Worm (Caenorhabditis elegans) whole organism, dauer: Measurements from ENCODE around the gene fip-4.

ENCODE experiments used
- unc-62 ChIP-seq: sonication (generic microtip); optimal IDR thresholded peaks from 2 replicates; lab custom pipeline; 2017; ENCODE audit warnings: missing biosample characterization, missing genetic modification reagents, missing genetic modification characterization

fip-4 gene

ce11 chrV:8636907-8637306 is 25.8 kb upstream of the fip-4 start, which contains the start of gene grl-12:
Gene grl-12 (minus strand): TSS chrV:8637007.
- TF ChIP-seq unc-62 (GFP tag; lab: Kevin White, UChicago): no peak

ce11 chrV:8635575-8635974 is 24.5 kb upstream of the fip-4 start, which contains the start of gene oac-29:
Gene oac-29 (minus strand): TSS chrV:8635675.
- no peak for TF ChIP-seq unc-62 (GFP tag; lab: Kevin White, UChicago)

DNA sequence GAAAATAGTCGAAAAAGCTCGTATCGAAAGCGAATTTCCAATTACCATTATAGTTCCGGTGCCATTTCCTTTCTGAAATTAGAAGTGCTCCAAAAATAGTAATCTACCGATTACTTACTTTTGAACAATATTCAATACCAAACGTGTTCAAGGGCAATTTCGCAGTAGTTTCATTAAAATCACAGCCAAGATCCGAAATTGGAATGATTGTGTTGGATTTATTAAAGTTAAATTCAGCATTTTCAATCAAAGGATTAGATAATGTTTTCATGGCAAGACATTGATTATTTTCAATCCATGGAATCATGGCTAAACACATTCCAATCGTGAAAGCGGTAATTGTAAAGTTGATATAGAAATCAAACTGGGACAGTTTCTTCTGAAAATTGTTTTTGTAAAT is 21.7 kb upstream of the fip-4 start:
- no peak for TF ChIP-seq unc-62 (GFP tag; lab: Kevin White, UChicago)

ce11 chrV:8631277-8631765 is 20.3 kb upstream of the fip-4 start, which contains the start of gene atg-18:
Gene atg-18 (minus strand): TSS chrV:8631327.
- TF ChIP-seq unc-62 (GFP tag; lab: Kevin White, UChicago): no peak

DNA sequence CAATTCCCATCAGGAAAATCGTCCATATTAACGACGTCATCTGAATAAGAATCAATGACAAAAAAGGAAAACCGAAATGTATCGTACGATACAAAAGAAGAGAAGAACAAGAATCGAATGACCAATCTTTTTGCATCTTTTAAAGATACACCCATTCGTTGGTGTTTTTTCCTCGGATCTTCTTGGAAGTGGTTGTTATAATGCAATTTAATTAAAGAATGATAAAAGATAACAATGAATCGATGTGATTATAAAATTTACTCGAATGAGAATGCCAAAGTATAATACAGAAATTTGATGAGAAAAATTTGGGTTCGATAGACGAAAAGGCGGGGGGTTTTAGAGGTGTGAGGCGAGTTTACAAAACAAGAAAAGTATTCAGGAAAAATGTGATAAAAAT is 18.0 kb upstream of the fip-4 start, which contains the start of gene F41E6.12:
TSS of gene F41E6.12 (minus strand) at position 101 of the 400 bp plus-strand sequence.
- TF ChIP-seq unc-62 (GFP tag; lab: Kevin White, UChicago): no peak

DNA sequence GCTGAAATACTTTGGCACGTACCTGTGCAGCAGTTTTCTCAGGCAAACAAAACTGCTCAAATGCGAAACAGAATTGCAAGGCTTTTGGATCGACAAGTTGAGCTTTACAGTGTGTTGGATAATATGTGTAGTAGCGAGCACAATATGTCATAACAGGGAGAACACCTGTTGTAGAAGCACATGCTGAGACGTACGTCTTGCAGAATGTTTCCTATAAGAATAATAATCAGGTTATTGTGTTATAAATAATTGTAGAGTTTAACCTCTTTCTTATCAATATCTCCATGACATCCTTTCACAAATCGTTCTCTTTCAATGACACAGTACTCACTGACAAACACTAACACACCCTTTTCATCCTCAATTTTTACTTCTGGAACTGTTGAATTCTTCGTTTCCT is 16.5 kb upstream of the fip-4 start:
- no peak for TF ChIP-seq unc-62 (GFP tag; lab: Kevin White, UChicago)

DNA sequence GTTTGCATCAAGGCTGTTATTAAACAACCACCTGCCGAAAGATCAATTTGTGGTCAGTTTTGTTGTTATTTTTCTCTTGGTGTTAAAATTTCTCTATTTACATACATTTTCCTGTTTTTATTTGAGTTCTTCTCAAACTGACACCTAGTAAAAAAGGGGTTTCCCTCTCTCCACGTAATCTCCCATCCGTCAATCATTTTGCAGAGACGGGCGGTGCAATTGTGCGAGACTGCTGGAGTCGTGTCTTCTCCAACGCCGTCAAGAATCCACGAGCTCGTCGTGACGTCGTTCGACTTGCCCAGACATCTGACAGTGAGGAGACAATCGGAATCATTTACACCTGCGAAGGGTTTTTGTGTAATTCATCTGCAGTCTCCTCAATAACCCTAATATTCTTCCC is 15.3 kb upstream of the fip-4 start:
- TF ChIP-seq unc-62 (GFP tag; lab: Kevin White, UChicago): no peak

ce11 chrV:8623754-8624153 is 12.7 kb upstream of the fip-4 start, which contains the start of gene F41E6.17:
Gene F41E6.17 (plus strand): TSS chrV:8624101.
- TF ChIP-seq unc-62 (GFP tag; lab: Kevin White, UChicago): no peak

ce11 chrV:8622314-8622713 is 11.2 kb upstream of the fip-4 start, which contains the start of gene F41E6.1:
Gene F41E6.1 (plus strand): TSS chrV:8622614.
- no peak for TF ChIP-seq unc-62 (GFP tag; lab: Kevin White, UChicago)

- no peak for TF ChIP-seq unc-62 (GFP tag; lab: Kevin White, UChicago)
Measured at ce11 chrV:8621213-8621612, 10.1 kb upstream of the fip-4 start, which contains the start of gene idpc-2. Gene idpc-2 (minus strand): TSS chrV:8621313.

DNA sequence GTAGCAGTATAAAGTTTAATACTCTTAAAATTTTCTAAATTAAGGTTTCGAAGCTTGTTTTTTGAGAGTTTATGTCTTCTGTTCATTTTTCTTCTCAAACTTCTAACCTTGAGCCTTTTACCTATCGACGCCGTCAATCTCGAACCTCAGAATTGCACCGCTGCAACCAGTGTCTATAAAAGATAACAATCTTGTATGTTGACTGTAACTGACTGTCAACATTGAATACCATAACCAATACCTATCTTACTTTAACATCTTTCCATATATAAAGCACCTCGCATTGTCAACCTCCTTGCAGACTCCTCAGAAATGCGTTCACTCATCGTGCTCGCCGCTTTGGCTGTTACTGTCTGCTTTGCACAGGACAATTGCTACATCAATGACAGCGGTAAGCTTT is 7.7 kb upstream of the fip-4 start, which contains the start of gene grd-5:
TSS of gene grd-5 (plus strand) at position 295 of the 400 bp plus-strand sequence.
- no peak for TF ChIP-seq unc-62 (GFP tag; lab: Kevin White, UChicago)

DNA sequence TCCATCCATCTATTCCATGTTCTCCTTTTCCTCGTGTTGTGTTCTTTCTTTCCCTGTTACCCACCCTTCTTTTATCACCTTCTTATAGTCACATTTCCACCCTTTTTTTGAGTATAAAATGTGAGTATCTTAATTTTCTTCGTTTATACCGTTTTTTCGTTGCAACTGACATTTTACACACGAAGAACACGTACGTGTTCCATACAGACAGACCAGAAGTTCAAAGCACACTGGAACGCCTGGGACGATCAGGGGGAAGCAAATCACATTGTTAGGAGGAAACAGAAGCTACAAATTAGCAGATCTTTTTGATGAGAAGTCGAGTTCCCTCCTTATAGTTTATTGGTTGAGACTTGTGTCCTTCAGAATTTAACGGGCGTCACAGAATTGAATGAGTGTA is 4.6 kb upstream of the fip-4 start:
- no peak for TF ChIP-seq unc-62 (GFP tag; lab: Kevin White, UChicago)

ce11 chrV:8609776-8610529 is 1.1 kb downstream of the fip-4 start:
- no peak for TF ChIP-seq unc-62 (GFP tag; lab: Kevin White, UChicago)

- no peak for TF ChIP-seq unc-62 (GFP tag; lab: Kevin White, UChicago)
Measured at ce11 chrV:8608483-8608882, 2.6 kb downstream of the fip-4 start.

ce11 chrV:8607353-8607850 is 3.7 kb downstream of the fip-4 start, which contains the start of gene smk-1:
Gene smk-1 (plus strand): TSS chrV:8607800.
- no peak for TF ChIP-seq unc-62 (GFP tag; lab: Kevin White, UChicago)

- no peak for TF ChIP-seq unc-62 (GFP tag; lab: Kevin White, UChicago)
Measured at ce11 chrV:8606099-8606696, 4.9 kb downstream of the fip-4 start, which contains the start of gene vps-60. Gene vps-60 (minus strand): TSS chrV:8606128.
